Fruit fly (Drosophila melanogaster): ENCODE measurements around the gene CG42324.

DNA sequence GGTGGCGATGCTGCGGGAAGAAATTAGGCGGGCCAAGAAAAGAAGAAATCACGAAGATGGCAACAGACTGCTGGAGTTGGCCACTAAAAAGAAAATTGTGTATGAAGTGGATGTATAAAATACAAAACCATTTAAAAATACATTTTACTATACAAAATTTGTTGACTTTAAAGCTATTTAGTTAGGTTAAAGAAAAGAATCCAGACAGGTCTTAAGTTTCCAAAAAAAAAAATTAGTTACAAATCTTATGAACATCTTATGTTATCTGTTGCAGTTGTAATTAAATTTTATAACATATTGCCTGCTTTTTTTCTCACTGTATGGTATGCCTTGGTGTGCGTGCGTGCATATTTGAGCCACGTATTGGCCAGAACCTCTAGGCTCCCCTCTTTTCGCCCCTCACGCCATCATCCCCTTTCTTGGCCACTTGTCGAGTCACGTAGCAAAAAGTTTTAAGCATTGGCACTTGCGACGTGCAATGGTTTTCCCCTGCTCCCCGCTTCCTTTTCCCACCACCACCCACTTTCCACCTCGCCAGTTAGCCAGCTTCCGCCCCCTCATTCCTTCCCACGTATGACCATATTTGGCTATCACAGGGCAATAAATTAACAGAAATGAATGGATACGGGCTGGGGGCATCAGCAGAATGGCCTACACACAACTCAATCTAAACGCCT, 58.5 kb downstream of the CG42324 start:
- TF ChIP-seq usp (GFP tag; optimal IDR thresholded peaks at IDR 0.05) (no peak), EcR (GFP tag; optimal IDR thresholded peaks at IDR 0.05) (no peak), Dll (optimal IDR thresholded peaks at IDR 0.05) (no peak), psq (optimal IDR thresholded peaks at IDR 0.05) (no peak)
